Worm (Caenorhabditis elegans): ENCODE results near the gene math-48.

math-48 gene

DNA sequence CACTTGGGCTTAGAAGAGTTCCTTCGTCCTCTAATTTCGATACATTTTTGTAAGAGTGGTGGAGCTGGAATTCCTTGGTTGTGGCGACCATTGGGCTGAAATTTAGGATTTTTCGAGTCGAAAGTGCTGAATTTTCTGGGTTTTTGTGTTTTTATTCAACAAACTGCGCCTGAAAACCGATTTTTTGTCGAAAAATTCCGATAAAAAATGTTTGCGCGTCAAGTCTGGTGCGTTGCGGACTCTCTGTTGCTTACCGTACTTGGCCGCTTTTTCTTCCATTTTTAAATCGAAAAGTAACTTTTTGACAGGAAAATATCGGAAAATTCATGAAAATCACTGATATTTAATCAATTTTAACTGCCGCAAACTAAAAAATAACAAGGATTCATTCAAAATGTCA is 28.5 kb downstream of the math-48 start, which contains the start of gene bath-4:
Gene bath-4, minus strand, starts transcription at position 101 of the 400 bp plus-strand sequence.
- TF ChIP-seq ceh-48 (tag; optimal IDR thresholded peaks at IDR 0.05) (no peak), npax-4 (tag; optimal IDR thresholded peaks at IDR 0.05) (no peak)

DNA sequence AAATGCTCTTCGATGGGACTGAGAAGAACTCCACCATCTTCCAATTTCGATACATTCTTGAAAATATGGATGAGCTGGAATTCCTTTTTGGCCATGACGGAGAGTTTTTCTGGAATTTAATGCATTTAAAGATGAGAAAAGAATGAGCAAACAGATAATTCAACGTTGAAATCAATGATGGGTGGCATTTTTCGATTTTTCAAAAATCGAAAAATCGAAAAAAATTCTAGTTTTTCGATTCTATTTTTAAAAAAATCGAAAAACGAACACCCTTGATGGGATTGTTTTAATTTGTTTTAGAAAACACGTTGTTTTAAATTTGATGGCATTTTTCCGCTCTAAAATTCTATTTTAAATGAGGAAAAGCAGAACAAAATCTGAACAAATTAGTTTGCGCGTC is 33.6 kb downstream of the math-48 start, which contains the start of gene math-31:
Gene math-31, minus strand, starts transcription at position 101 of the 400 bp plus-strand sequence.
- TF ChIP-seq fkh-10 (GFP tag; optimal IDR thresholded peaks at IDR 0.05), result no peak
- no peak for TF ChIP-seq K02D7.2 (tag; optimal IDR thresholded peaks at IDR 0.05)
- no peak for TF ChIP-seq K09A11.1 (tag; optimal IDR thresholded peaks at IDR 0.05; ENCODE audit: insufficient read depth)
- TF ChIP-seq C38D4.7 (GFP tag; optimal IDR thresholded peaks at IDR 0.05), result no peak
- TF ChIP-seq pqm-1 (tag; optimal IDR thresholded peaks at IDR 0.05), result no peak
- TF ChIP-seq unc-86 (tag; optimal IDR thresholded peaks at IDR 0.05), result no peak
- TF ChIP-seq zip-5 (tag; optimal IDR thresholded peaks at IDR 0.05), result no peak
- TF ChIP-seq madf-2 (tag; optimal IDR thresholded peaks at IDR 0.05), result no peak
- TF ChIP-seq unc-55 (GFP tag; optimal IDR thresholded peaks at IDR 0.05), result no peak
- TF ChIP-seq hlh-13 (GFP tag; optimal IDR thresholded peaks at IDR 0.05), result no peak
- no peak for TF ChIP-seq tbx-7 (tag; optimal IDR thresholded peaks at IDR 0.05)
- no peak for TF ChIP-seq T23F11.4 (GFP tag; optimal IDR thresholded peaks at IDR 0.05)
- TF ChIP-seq ahr-1 (tag; optimal IDR thresholded peaks at IDR 0.05), result no peak
- no peak for TF ChIP-seq nfya-1 (tag; optimal IDR thresholded peaks at IDR 0.05)
- no peak for TF ChIP-seq ceh-14 (tag; optimal IDR thresholded peaks at IDR 0.05)
- no peak for TF ChIP-seq ets-4 (tag; optimal IDR thresholded peaks at IDR 0.05)
- TF ChIP-seq mec-3 (tag; optimal IDR thresholded peaks at IDR 0.05; ENCODE audit: borderline replicate concordance), result no peak
- no peak for TF ChIP-seq ceh-34 (tag; optimal IDR thresholded peaks at IDR 0.05)
- no peak for TF ChIP-seq che-1 (tag; optimal IDR thresholded peaks at IDR 0.05)
- TF ChIP-seq nhr-11 (tag; optimal IDR thresholded peaks at IDR 0.05), result no peak

DNA sequence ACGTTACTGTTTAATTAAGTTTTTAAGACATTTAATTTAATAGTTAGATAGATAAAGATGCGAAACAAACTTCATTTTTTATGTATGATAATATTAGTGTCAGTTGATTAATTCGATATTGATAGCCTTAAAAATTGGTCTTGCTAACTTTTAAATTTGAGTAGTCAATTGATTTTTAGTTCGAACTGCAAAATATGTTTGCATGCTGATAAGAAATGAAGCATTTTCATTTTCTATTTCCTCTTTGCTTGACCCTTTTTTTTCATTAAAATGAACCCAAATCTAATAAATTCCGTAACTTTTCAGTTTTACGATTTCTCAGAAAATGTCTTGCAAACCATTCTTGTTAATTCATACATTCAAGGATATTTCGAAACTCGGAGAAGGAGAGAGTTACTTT is 41.2 kb downstream of the math-48 start, which contains the start of gene math-22:
Gene math-22, plus strand, starts transcription at position 301 of the 400 bp plus-strand sequence.
- TF ChIP-seq syd-9 (tag; optimal IDR thresholded peaks at IDR 0.05), result no peak
- TF ChIP-seq ceh-2 (tag; optimal IDR thresholded peaks at IDR 0.05), result no peak
- TF ChIP-seq lin-11 (tag; optimal IDR thresholded peaks at IDR 0.05), result no peak
- no peak for TF ChIP-seq pha-2 (tag; optimal IDR thresholded peaks at IDR 0.05)
- TF ChIP-seq hlh-15 (tag; optimal IDR thresholded peaks at IDR 0.05), result no peak
- no peak for TF ChIP-seq sox-2 (GFP tag; IDR thresholded peaks at IDR 0.05)
- TF ChIP-seq ztf-16 (tag; optimal IDR thresholded peaks at IDR 0.05), result no peak
- no peak for TF ChIP-seq fkh-10 (GFP tag; optimal IDR thresholded peaks at IDR 0.05)

DNA sequence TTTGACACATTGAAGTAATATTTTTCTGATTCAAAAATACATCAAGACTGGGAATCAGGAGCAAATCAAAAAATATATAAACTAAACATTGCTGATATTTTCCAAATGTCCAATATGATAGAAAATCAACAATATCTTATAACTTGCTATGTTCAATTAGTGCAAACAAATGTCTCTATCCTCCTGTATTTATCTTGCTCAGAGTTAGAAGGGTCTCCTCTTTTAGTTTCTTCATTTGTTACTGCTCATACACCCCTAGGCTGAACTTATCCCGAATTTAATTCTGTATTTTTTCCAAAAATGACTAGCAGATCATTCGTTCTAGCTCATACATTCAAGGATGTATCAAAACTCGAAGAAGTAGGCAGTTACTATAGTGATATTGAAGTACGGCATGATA is 44.3 kb downstream of the math-48 start, which contains the start of gene math-23:
Gene math-23, plus strand, starts transcription at position 301 of the 400 bp plus-strand sequence.
- TF ChIP-seq unc-3 (GFP tag; conservative IDR thresholded peaks at IDR 0.05) (no peak), unc-3 (tag; optimal IDR thresholded peaks at IDR 0.05) (no peak), ref-2 (tag; optimal IDR thresholded peaks at IDR 0.05) (no peak), nhr-11 (tag; optimal IDR thresholded peaks at IDR 0.05) (no peak), ceh-24 (tag; optimal IDR thresholded peaks at IDR 0.05) (no peak), pax-1 (tag; optimal IDR thresholded peaks at IDR 0.05) (no peak), Y22D7AL.16 (tag; optimal IDR thresholded peaks at IDR 0.05) (no peak), ceh-2 (tag; optimal IDR thresholded peaks at IDR 0.05) (no peak), syd-9 (tag; optimal IDR thresholded peaks at IDR 0.05) (no peak), tbx-2 (tag; optimal IDR thresholded peaks at IDR 0.05) (no peak), ama-1 (optimal IDR thresholded peaks at IDR 0.05) (no peak), pag-3 (tag; optimal IDR thresholded peaks at IDR 0.05; ENCODE audit: borderline replicate concordance) (no peak), elt-4 (tag; optimal IDR thresholded peaks at IDR 0.05) (no peak), ceh-48 (tag; optimal IDR thresholded peaks at IDR 0.05) (no peak)
